Fruit fly (Drosophila melanogaster): ENCODE data around the gene lush.
A peak's percentile ranks its signal among the peaks of the same experiment; 100 is the strongest.

The lush gene

DNA sequence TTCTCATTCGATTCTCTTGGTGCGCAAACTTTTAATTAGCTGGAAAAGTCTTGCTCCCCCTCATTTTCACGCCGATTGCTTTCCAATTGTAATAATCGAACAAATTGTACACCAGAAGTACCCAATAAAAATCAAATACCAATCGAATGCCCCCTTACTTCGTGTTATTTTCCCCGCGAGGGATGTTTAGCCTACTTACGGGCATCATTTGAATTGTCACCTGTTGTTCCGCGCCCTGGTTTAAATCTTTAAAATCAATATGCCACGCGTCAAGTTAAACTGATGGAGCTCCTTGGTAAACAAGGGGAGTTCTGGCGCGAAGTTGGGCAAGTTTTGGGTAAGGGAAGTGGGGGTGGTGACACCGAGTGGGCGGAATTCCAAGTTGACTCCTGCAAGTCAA, 40.4 kb upstream of the lush start (continued):
- TF ChIP-seq zf30C (GFP tag; optimal IDR thresholded peaks at IDR 0.05) (no peak), bbx (GFP tag; IDR thresholded peaks at IDR 0.05; ENCODE audit: partially characterized antibody) (0 out of 2 replicates have a peak, but pooled peaks have one; percentile 37), repo (GFP tag; optimal IDR thresholded peaks at IDR 0.05) (no peak), Gug (GFP tag; IDR thresholded peaks at IDR 0.05) (no peak), gro (GFP tag; optimal IDR thresholded peaks at IDR 0.05) (no peak), sim (GFP tag; IDR thresholded peaks at IDR 0.05) (no peak), Camta (GFP tag; optimal IDR thresholded peaks at IDR 0.05) (no peak), zfh2 (GFP tag; optimal IDR thresholded peaks at IDR 0.05) (no peak), CG6765 (GFP tag; optimal IDR thresholded peaks at IDR 0.05) (no peak), Med (GFP tag) (no peak), CG34422 (GFP tag; IDR thresholded peaks at IDR 0.05) (peak; percentile 43; the same call in 1 of the 3 replicates), bigmax (GFP tag; optimal IDR thresholded peaks at IDR 0.05) (no peak), Myb (GFP tag; optimal IDR thresholded peaks at IDR 0.05) (no peak), HmgZ (tag; optimal IDR thresholded peaks at IDR 0.05) (no peak), tup (GFP tag; optimal IDR thresholded peaks at IDR 0.05) (no peak), CG18764 (GFP tag; optimal IDR thresholded peaks at IDR 0.05) (no peak), CG12659 (GFP tag; optimal IDR thresholded peaks at IDR 0.05) (no peak), abd-A (tag; optimal IDR thresholded peaks at IDR 0.05) (no peak), Ets65A (GFP tag) (peak; percentile 22), ash1 (GFP tag; optimal IDR thresholded peaks at IDR 0.05) (no peak), CG18619 (GFP tag; optimal IDR thresholded peaks at IDR 0.05) (no peak), Lhr (GFP tag; optimal IDR thresholded peaks at IDR 0.05) (no peak), CG7963 (GFP tag; IDR thresholded peaks at IDR 0.05; ENCODE audit: partially characterized antibody) (0 out of 3 replicates have a peak, but pooled peaks have one; percentile 16), CG7928 (GFP tag; optimal IDR thresholded peaks at IDR 0.05) (peak; percentile 69), CG11560 (tag; IDR thresholded peaks at IDR 0.05) (peak; percentile 83; the same call in 2 of the 3 replicates), inv (GFP tag; IDR thresholded peaks at IDR 0.05; ENCODE audit: partially characterized antibody) (no peak), HLH4C (GFP tag; IDR thresholded peaks at IDR 0.05; ENCODE audit: partially characterized antibody) (peak; percentile 47; the same call in 1 of the 3 replicates), stwl (tag; optimal IDR thresholded peaks at IDR 0.05) (peak; percentile 19), CG13123 (GFP tag; optimal IDR thresholded peaks at IDR 0.05) (no peak), CG2129 (GFP tag; IDR thresholded peaks at IDR 0.05; ENCODE audit: partially characterized antibody) (no peak), Xbp1 (GFP tag; optimal IDR thresholded peaks at IDR 0.05) (no peak), CG9817 (tag; optimal IDR thresholded peaks at IDR 0.05) (no peak), mirr (GFP tag; optimal IDR thresholded peaks at IDR 0.05) (peak; percentile 18), CG1792 (GFP tag; optimal IDR thresholded peaks at IDR 0.05) (no peak), Bgb (GFP tag; IDR thresholded peaks at IDR 0.05; ENCODE audit: partially characterized antibody) (0 out of 2 replicates have a peak, but pooled peaks have one; percentile 18), Sin3A (optimal IDR thresholded peaks at IDR 0.05) (no peak), CG13775 (GFP tag; optimal IDR thresholded peaks at IDR 0.05) (no peak), BEAF-32 (GFP tag; optimal IDR thresholded peaks at IDR 0.05) (no peak), MTF-1 (GFP tag; optimal IDR thresholded peaks at IDR 0.05; ENCODE audit: borderline replicate concordance) (no peak), esg (GFP tag; conservative IDR thresholded peaks at IDR 0.05) (no peak), lola (GFP tag; optimal IDR thresholded peaks at IDR 0.05) (no peak), CG7839 (tag; optimal IDR thresholded peaks at IDR 0.05) (no peak), Hsf (GFP tag; optimal IDR thresholded peaks at IDR 0.05) (no peak), sug (tag; optimal IDR thresholded peaks at IDR 0.05) (no peak)
